Fruit fly (Drosophila melanogaster) ovary, adult (tissue): ENCODE results near the gene Dph4.

Source experiments
- CG17801 ChIP-seq: fragments of 200-800 bp; optimal IDR thresholded peaks from 2 replicates; lab custom pipeline; 2019; ENCODE audit warnings: missing biosample characterization, mild to moderate bottlenecking, missing genetic modification characterization, moderate library complexity; ENCODE audit not compliant: partially characterized antibody

Dph4 gene

DNA sequence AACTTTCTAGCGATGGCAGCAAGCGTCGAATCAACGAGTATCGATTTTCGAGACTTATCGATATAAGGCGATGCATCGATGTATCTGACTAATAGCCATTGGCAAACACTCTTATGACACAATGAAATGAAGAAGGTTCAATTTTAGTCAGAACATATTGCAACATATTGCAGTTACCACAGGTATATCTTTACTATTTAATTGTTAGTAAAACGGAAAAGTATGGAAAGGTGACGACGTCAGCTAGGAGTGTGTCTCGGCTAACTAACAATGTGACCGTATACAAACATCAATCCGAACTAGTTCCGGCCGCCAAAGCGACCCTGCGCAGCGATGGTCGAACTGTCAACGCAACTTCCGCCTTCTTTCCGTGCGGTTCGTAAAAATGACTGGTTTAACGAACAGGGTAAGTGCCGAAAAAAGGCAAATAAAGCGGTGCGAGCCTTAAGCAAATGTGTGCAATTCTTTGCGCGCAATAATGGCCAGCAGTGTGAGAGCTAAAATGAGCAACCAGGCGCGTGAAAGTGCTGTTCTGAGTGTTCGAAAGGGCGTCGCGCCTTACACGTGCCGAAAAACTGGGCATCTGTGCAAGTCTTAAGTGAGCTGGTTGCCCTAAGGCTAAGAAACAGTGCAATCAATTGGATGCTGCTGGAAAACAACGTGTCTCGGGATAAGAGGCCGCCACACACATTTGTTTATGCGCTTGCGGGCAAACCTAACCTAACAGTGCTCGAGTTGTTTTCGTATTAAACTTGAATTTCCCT lies at the start of gene Dph4, which contains the start of the genes Spec2 and RpL13A:
Gene Dph4, minus strand, starts transcription at position 11 of the 764 bp plus-strand sequence.
Gene Spec2, minus strand, starts transcription at position 11 of the 764 bp plus-strand sequence.
Gene RpL13A, plus strand, starts transcription at position 360 of the 764 bp plus-strand sequence.
- TF ChIP-seq CG17801, result peak; percentile 90

DNA sequence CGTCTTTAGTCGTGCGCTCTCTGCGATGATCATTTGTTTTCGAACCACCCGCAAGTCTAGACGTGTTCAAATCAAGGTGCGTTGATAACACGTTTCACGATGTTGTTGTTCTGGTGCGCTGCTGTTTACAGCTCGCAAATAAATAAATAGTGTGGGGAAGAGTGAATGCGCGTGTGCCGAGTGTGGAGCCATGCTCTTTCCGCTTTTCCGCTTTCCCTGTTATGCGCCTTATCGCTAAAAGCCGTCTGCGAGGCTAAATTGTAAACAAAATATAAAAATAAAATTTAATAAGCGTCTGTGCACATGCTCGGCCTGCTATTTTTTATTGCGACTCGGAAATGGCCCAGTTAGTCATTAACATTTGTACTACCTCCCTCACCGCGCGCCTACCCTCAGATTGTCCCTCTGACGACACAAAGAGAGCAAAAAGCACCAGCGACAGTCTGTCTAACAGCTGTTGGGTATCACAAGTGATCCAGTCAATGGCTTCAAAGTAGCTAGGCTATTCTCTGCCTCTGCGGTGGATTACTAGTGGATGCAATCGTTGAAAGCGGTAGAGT lies 48.8 kb upstream of the Dph4 start:
- TF ChIP-seq CG17801, result peak; percentile 62

DNA sequence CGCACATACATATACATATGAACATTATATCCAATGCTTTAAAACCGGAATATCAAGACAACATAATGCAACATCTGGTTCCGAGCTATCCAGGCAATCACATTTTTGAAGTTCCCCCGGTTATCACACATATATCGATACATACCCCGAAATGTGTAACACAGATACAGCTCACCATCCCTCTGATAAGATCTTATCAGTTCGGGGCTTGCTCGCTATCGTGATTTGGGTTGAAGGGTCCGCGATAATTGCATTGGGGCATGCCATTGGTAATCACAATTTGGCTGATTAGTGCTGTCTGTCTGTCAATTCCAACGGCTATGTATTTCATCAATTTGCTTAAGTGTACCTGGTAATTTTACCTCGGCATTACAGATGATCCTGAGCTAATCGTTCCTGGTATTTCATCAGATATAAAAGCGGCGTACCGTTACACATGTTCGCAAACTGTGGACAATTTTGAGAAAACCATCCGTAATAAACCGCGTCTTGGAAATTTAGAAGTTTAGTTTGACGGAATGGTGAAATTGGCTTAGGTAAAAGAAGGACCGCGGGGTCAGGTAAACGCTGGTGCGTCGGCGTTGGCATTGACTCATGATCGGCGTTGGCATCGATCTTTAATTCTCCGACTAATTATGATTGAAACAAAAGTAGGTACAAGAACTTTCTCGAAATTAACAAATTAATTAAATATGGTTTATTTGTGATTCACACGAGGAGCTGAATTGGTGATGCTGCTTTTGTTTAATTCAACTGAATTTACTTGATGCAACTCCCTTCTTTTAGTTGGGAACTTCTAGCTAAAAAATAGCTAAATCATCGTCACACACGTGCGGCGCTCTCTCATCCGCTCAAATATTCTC lies 48.1 kb upstream of the Dph4 start:
- TF ChIP-seq CG17801, result no peak

DNA sequence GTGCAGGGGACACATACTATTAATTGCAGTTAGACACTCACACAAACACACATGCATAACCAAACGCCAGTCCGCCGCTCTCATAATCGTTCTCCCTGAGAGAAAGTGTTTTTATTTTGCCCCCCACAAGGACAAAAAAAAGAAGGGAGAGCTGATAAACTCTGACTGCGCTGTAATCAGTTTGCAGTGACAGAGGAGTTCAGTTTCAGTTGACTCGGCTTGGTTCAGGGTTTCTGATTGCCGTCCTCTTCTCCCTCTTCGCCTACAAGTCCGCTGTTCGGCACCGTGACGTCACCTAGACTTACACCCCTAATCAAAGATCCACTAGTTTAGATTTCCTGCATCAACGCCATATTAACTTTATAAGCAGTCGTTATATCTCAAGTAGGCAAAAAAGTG lies 47.3 kb upstream of the Dph4 start:
- TF ChIP-seq CG17801, result no peak

DNA sequence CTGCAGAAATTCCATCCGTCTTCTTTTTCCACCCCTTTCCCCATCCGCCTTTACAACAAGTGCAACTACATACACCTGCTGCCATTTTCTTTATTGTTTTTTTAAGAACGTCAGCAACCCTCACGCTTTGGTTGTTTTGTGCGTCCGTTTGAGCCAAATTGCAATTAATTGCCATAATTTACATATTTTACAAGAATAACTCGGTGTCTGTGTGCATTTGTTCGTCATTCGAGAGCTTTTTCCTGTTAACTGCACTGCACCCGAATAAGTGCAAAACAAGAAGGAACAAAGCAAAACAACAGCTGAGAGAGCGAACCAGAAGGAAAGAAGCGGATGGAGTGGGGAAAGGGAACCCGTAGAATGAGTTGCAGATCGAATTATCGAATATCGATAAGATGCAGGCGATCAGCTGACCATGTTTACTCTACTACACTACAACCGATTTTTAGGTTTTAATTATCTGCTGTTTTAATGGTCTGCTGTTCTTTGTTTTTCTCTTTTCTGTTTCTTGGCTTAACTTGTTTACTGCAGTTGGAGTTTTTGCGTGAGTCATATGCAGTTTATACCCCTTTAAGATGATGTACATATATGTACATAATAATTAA lies 46.8 kb upstream of the Dph4 start:
- peak; percentile 30 for TF ChIP-seq CG17801

DNA sequence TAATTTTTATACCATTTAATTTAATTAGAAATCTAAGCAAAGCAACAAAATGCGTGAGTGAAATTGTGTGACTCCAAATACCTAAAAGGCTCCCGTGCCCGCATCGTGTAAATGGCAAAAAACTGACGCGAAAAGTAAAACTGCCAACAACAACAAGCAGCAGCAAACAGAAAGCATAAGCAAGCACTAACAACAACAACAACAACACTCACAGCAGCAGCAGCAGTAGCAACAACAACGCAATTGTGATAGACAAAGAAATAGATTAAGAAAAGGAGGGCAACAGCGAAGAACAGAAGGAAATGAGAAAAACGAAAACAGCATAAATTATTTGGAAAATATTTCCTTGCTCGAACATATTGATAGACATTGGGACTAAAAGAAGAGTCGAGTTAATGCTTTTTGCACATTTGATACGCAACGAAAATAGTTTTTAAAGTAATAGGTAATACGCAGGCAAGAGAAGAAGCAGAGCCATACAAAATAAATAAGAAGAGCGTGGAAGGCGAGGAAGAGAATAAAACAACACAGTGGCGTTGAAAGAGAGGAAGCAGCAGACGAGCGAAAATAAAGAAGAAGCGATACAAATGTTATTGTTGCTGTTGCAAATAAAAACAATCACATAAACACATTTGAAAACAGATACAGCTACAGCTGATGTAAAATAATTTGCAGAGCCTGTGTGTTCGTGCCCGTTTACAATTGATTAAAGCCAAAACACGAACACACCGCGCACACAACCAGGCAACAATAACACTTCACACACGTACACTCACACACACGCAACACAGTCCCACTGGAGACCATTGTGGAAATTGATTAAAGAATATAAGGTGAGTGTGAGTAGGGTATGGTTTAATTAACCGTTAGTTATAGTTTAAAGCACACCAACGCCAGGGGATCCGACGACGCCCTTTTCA lies 46.1 kb upstream of the Dph4 start:
- TF ChIP-seq CG17801, result no peak

DNA sequence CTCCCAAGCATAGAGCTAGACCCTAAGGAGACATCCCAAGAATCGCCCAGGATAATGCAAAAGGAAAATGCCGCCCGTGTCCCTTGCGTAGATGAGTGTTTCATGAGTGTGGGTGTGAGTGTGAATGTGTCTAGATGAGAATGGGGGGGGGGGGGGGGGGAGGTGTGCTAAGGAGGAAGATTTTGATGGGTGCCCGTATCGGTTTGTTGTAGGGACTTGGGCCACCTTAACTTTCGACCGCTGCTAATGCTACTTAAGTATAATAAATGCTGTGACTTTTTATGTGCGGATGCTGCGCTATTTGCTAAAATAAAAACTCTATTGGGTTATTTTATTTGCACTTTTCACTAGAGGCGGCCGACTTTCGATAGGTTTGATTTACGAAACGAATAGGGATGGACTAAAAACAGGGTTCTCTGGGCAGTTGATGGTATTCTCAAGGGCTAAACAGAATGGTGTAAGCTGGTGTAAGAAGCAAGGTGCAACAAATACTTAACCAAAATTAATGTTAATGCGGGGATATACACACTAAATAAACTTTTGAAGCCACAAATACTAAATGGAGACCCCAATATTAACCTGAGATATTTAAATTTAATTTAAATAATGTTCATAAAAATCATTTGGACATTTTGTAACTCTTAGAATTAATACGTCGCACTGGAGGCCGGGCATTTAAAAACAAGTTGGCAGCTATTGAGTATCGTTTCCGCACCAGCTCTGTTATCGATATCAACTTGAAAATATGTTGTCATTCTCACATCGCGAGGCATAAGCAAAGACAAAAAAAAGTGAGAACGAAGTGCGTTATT lies 45.2 kb upstream of the Dph4 start, which contains the start of the genes Xe7 and Atg17:
Gene Xe7, minus strand, starts transcription at position 407 of the 812 bp plus-strand sequence.
Gene Atg17, plus strand, starts transcription at position 786 of the 812 bp plus-strand sequence.
- peak; percentile 88 for TF ChIP-seq CG17801

DNA sequence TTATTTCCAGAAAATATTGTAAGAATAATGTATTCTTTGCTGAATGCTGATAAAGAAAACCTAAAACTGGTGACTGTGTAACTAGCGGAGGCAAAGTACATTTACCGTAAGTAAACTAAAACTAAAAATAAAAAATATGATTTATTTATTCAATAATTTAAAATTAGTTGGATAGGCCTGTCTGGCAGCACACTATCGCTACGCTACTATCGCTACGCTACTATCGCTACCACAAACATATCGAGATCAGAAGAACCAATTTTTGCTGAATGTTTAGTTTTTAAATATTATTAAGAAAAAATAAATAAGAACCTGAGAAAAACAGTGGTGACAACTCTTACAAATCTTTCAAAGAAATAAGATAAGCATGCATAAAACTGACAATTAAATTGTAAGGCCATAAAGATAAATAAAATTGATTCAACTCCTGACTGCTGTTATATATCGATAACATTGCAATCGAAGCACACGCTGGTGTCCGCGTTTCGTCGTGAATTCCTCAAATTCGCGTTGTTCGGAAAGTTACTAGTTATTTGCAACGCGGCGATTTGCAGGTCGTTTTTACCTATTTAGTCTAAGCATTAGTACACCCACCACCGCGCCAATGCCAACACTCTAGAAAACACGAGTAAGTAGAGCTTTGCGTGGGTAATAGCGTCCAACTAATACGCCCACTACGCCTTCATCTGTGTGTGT lies 36.4 kb upstream of the Dph4 start, which contains the start of gene Wdr33:
Gene Wdr33, plus strand, starts transcription at position 438 of the 696 bp plus-strand sequence.
- TF ChIP-seq CG17801, result no peak

DNA sequence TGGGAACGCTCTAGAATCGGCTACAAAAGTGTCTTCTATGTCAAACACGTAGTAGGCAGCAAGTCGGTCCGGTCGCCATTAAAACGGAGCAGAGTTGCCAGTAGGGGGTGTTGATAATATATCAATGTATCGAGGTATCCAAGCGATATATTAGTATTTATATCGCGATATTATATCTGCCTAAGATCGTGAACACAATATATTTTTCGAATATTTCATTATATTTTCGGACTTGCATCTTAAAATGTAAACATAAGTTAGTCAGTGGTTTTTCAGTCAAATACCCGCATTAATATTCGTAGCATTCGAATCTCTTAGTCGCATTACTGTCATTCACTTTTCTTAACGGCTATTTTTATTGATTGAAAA lies 35.9 kb upstream of the Dph4 start, which contains the start of gene CG2182:
Gene CG2182, minus strand, starts transcription at position 84 of the 369 bp plus-strand sequence.
- no peak for TF ChIP-seq CG17801

DNA sequence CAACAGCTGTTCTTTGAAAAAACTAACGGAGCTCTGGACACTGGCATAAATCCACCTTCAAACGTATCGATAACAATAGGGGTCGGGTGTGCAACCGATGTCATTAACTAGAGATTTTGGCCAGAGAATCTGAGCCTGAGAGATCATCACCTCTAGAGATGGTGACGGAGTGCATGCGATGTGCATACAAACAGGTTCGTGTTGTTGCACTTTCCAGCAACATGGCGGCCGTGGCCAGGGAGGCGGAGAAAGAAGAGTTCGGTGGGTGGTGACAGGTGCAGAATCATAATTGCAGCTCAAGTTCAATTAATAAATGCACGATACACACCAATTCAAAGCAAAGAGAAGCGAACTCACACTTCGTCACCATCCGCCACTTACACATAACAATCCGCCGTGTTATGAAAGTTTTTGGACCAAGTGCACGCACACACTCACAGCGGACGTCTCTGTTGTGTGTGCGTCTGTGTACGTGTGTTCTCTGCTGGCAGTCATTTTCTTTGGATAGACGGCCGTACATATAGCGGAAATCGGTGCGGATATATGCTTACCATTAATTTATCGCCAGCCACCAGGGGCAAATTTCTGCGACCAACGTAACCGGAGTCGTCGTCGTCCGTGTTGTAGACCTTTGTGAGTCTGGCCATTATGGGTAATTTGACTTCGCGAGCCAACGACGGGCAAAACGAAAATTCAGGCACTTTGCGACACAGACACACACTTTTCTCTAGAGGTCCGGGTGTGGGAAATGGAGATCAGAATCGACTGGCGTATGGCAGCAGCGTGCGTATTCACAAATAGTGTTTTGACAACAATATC lies 35.3 kb upstream of the Dph4 start:
- no peak for TF ChIP-seq CG17801

DNA sequence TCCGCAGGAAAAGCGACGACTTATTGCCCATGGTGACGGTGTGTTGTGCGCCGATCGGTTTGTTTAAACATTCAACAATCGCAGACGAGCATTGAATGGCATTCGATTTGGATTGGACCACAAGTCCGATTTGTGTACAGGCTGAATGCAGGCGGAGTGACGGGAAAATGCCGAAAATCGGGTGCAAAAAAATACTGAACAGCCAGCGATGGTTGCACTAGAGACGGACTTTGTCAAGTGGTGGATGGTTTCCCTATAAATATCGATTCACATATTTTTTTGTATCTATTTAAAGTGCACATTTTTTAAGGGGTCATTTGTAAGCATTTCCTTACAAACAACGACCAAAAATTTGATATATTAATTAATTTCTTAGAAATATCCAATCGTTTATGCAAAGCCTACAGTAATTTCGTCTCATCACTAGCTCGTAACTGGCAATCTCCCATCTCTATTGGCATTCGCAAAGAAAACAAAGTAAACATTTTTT lies 30.8 kb upstream of the Dph4 start, which contains the start of the genes elm and MED27:
Gene elm, minus strand, starts transcription at position 170 of the 490 bp plus-strand sequence.
Gene MED27, plus strand, starts transcription at position 448 of the 490 bp plus-strand sequence.
- TF ChIP-seq CG17801, result peak; percentile 93

DNA sequence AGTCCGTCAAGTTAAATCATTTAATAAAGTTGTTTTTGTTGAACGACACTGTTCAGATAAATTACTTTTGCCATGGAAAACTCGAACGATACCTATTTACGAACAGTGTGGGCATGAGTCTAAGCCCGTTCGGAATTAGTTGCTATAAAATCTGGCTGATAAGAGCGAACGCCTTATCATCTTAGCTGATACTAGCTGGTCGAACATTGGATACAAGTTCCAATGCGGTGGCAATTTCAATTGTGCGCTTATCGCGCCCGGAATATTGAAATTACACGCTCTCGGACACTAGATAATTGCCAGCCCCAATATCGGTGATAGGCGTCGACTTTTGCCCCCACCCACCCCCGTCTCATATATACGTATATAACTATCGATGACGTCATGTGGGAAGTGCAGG lies 30.0 kb upstream of the Dph4 start:
- no peak for TF ChIP-seq CG17801
